Fruit fly (Drosophila melanogaster) whole organism, embryonic: Measurements from ENCODE around the gene Inx3.

ENCODE experiments used
- BEAF-32 ChIP-seq: fragments of 200-800 bp; sonication (Bioruptor generic); optimal IDR thresholded peaks from 3 replicates; lab custom pipeline; 2017; ENCODE audit warnings: missing biosample characterization, missing genetic modification characterization, mild to moderate bottlenecking, moderate library complexity, missing genetic modification reagents
- CG10959 ChIP-seq: fragments of 200-800 bp; sonication (Bioruptor generic); IDR thresholded peaks from 2 replicates; pipeline ENCODE4 v1.3.6; 2022; ENCODE audit warnings: missing biosample characterization, missing genetic modification characterization
- CG12219 ChIP-seq: fragments of 200-800 bp; sonication (Bioruptor generic); optimal IDR thresholded peaks from 3 replicates; lab custom pipeline; 2018; ENCODE audit warnings: missing biosample characterization, mild to moderate bottlenecking, missing genetic modification characterization
- CG13123 ChIP-seq: fragments of 200-800 bp; sonication (Bioruptor generic); optimal IDR thresholded peaks from 2 replicates; lab custom pipeline; 2016; ENCODE audit warnings: missing biosample characterization, missing genetic modification characterization
- CG14050 ChIP-seq: fragments of 200-800 bp; sonication (Bioruptor generic); IDR thresholded peaks from 3 replicates; pipeline ENCODE4 v1.3.6; 2022; ENCODE audit warnings: missing biosample characterization, missing genetic modification characterization
- CG15601 ChIP-seq: fragments of 200-800 bp; sonication (Bioruptor generic); optimal IDR thresholded peaks from 3 replicates; lab custom pipeline; 2019; ENCODE audit warnings: missing biosample characterization, mild to moderate bottlenecking, missing genetic modification characterization, moderate library complexity
- CG17361 ChIP-seq: fragments of 200-800 bp; sonication (Bioruptor generic); IDR thresholded peaks from 3 replicates; pipeline ENCODE4 v1.3.6; 2022; ENCODE audit warnings: missing biosample characterization, missing genetic modification characterization
- CG2678 ChIP-seq: fragments of 200-800 bp; sonication (Bioruptor generic); optimal IDR thresholded peaks from 3 replicates; lab custom pipeline; 2019; ENCODE audit warnings: missing biosample characterization, mild to moderate bottlenecking, missing genetic modification characterization, moderate library complexity
- CG31388 ChIP-seq: fragments of 200-800 bp; sonication (Bioruptor generic); optimal IDR thresholded peaks from 2 replicates; lab custom pipeline; 2016; ENCODE audit warnings: missing biosample characterization, missing genetic modification characterization
- CG34376 ChIP-seq: fragments of 200-800 bp; sonication (Bioruptor generic); optimal IDR thresholded peaks from 2 replicates; lab custom pipeline; 2018; ENCODE audit warnings: missing biosample characterization, mild to moderate bottlenecking, missing genetic modification characterization
- CG3726 ChIP-seq: fragments of 200-800 bp; sonication (Bioruptor generic); IDR thresholded peaks from 3 replicates; pipeline ENCODE4, ENCODE4 v1.3.6; 2022; ENCODE audit warnings: missing biosample characterization, missing genetic modification characterization
- CG8290 ChIP-seq, 3 experiments: fragments of 200-800 bp; sonication (Bioruptor generic); optimal IDR thresholded peaks; 2 replicates each; lab custom pipeline; 2016 to 2019; ENCODE audit warnings: missing biosample characterization in 3 of 3, missing genetic modification characterization in 3 of 3, mild to moderate bottlenecking in 2 of 3, moderate library complexity in 1 of 3
- CG9609 ChIP-seq: fragments of 200-800 bp; sonication (Bioruptor generic); optimal IDR thresholded peaks from 3 replicates; lab custom pipeline; 2016; ENCODE audit warnings: missing biosample characterization, missing genetic modification characterization
- CG9727 ChIP-seq: fragments of 200-800 bp; sonication (Bioruptor generic); optimal IDR thresholded peaks from 3 replicates; lab custom pipeline; 2017; ENCODE audit warnings: missing biosample characterization, mild to moderate bottlenecking, missing genetic modification characterization
- CG9797 ChIP-seq: fragments of 200-800 bp; sonication (Bioruptor generic); optimal IDR thresholded peaks from 3 replicates; lab custom pipeline; 2018; ENCODE audit warnings: missing biosample characterization, mild to moderate bottlenecking, missing genetic modification characterization
- D ChIP-seq, 2 experiments: fragments of 200-800 bp in 1 of 2; fragments of >200 bp in 1 of 2; sonication (Bioruptor generic) in 1 of 2; optimal IDR thresholded peaks; 2 replicates in 1 of 2; 3 replicates in 1 of 2; lab custom pipeline; 2017; ENCODE audit warnings: mild to moderate bottlenecking in 1 of 2, missing biosample characterization in 1 of 2, missing genetic modification characterization in 1 of 2, missing genetic modification reagents in 1 of 2
- D19A ChIP-seq: fragments of 200-800 bp; optimal IDR thresholded peaks from 3 replicates; lab custom pipeline; 2019; ENCODE audit warnings: missing biosample characterization, mild to moderate bottlenecking, missing genetic modification characterization, moderate library complexity
- ERR ChIP-seq: fragments of 200-800 bp; sonication (Bioruptor generic); optimal IDR thresholded peaks from 2 replicates; lab custom pipeline; 2016; ENCODE audit warnings: missing biosample characterization, missing genetic modification characterization
- GATAe ChIP-seq: fragments of 200-800 bp; sonication (Bioruptor generic); conservative IDR thresholded peaks from 2 replicates; pipeline ENCODE4 v1.3.6; 2022; ENCODE audit warnings: missing biosample characterization, missing genetic modification characterization
- Hmr ChIP-seq: fragments of 200-800 bp; sonication (Bioruptor generic); optimal IDR thresholded peaks from 3 replicates; lab custom pipeline; 2017; ENCODE audit warnings: mild to moderate bottlenecking, missing biosample characterization, missing genetic modification reagents, missing genetic modification characterization
- Hmx ChIP-seq: fragments of 200-800 bp; sonication (Bioruptor generic); optimal IDR thresholded peaks from 2 replicates; lab custom pipeline; 2016; ENCODE audit warnings: missing biosample characterization, missing genetic modification characterization
- Myb ChIP-seq: fragments of 200-800 bp; sonication (Bioruptor generic); optimal IDR thresholded peaks from 2 replicates; lab custom pipeline; 2016; ENCODE audit warnings: missing biosample characterization, missing genetic modification characterization
- Pdp1 ChIP-seq, 2 experiments: fragments of 200-800 bp; sonication (Bioruptor generic); optimal IDR thresholded peaks; 3 replicates each; lab custom pipeline; 2016; ENCODE audit warnings: missing biosample characterization in 2 of 2, missing genetic modification characterization in 2 of 2, mild to moderate bottlenecking in 1 of 2, moderate library complexity in 1 of 2
- Side ChIP-seq: fragments of 200-800 bp; sonication (Bioruptor generic); optimal IDR thresholded peaks from 2 replicates; lab custom pipeline; 2016; ENCODE audit warnings: missing biosample characterization, missing genetic modification characterization
- Xbp1 ChIP-seq: fragments of 200-800 bp; sonication (Bioruptor generic); optimal IDR thresholded peaks from 3 replicates; lab custom pipeline; 2016; ENCODE audit warnings: missing biosample characterization, mild to moderate bottlenecking, missing genetic modification characterization
- abd-A ChIP-seq: fragments of 200-800 bp; sonication (Bioruptor generic); optimal IDR thresholded peaks from 3 replicates; lab custom pipeline; 2019; ENCODE audit warnings: missing biosample characterization, mild to moderate bottlenecking, missing genetic modification characterization, moderate library complexity
- ap ChIP-seq: fragments of 200-800 bp; sonication (Bioruptor generic); IDR thresholded peaks from 2 replicates; pipeline ENCODE4 v1.3.6; 2022; ENCODE audit warnings: missing biosample characterization, missing genetic modification characterization
- ash1 ChIP-seq: fragments of 200-800 bp; sonication (Bioruptor generic); optimal IDR thresholded peaks from 2 replicates; lab custom pipeline; 2018; ENCODE audit warnings: missing biosample characterization, mild to moderate bottlenecking, missing genetic modification characterization
- cg ChIP-seq: fragments of 200-800 bp; sonication (Bioruptor generic); optimal IDR thresholded peaks from 3 replicates; lab custom pipeline; 2019; ENCODE audit warnings: missing biosample characterization, mild to moderate bottlenecking, missing genetic modification characterization, moderate library complexity
- chinmo ChIP-seq: fragments of 200-800 bp; sonication (Bioruptor generic); IDR thresholded peaks from 4 replicates; pipeline ENCODE4 v1.3.6; 2022; ENCODE audit warnings: missing biosample characterization, missing genetic modification characterization; ENCODE audit not compliant: partially characterized antibody
- crol ChIP-seq: fragments of 200-800 bp; sonication (Bioruptor generic); IDR thresholded peaks from 2 replicates; pipeline ENCODE4 v1.3.6; 2022; ENCODE audit warnings: missing biosample characterization, missing genetic modification characterization
- crp ChIP-seq, 2 experiments: fragments of 200-800 bp; sonication (Bioruptor generic); optimal IDR thresholded peaks; 2 replicates in 1 of 2; 3 replicates in 1 of 2; lab custom pipeline; 2017; ENCODE audit warnings: missing biosample characterization in 2 of 2, missing genetic modification characterization in 2 of 2, mild to moderate bottlenecking in 1 of 2, moderate library complexity in 1 of 2
- fd3F ChIP-seq: fragments of 200-800 bp; sonication (Bioruptor generic); optimal IDR thresholded peaks from 2 replicates; lab custom pipeline; 2018; ENCODE audit warnings: missing biosample characterization, mild to moderate bottlenecking, missing genetic modification characterization, moderate library complexity
- hb ChIP-seq: fragments of 200-800 bp; sonication (Bioruptor generic); IDR thresholded peaks from 3 replicates; pipeline ENCODE4 v1.3.6; 2022; ENCODE audit warnings: missing biosample characterization, missing genetic modification characterization; ENCODE audit not compliant: partially characterized antibody
- insv ChIP-seq, 2 experiments: fragments of 200-800 bp; sonication (Bioruptor generic); optimal IDR thresholded peaks; 3 replicates each; lab custom pipeline; 2016 to 2018; ENCODE audit warnings: missing biosample characterization in 2 of 2, missing genetic modification characterization in 2 of 2
- kay ChIP-seq: fragments of 200-800 bp; sonication (Bioruptor generic); optimal IDR thresholded peaks from 2 replicates; lab custom pipeline; 2016; ENCODE audit warnings: missing biosample characterization, missing genetic modification characterization
- knrl ChIP-seq: fragments of 200-800 bp; sonication (Bioruptor generic); IDR thresholded peaks from 3 replicates; pipeline ENCODE4 v1.3.6; 2022; ENCODE audit warnings: missing biosample characterization, missing genetic modification characterization; ENCODE audit not compliant: partially characterized antibody
- mam ChIP-seq: fragments of 200-800 bp; sonication (Bioruptor generic); optimal IDR thresholded peaks from 3 replicates; lab custom pipeline; 2016; ENCODE audit warnings: missing biosample characterization, missing genetic modification characterization
- nom ChIP-seq: fragments of 200-800 bp; sonication (Bioruptor generic); optimal IDR thresholded peaks from 2 replicates; lab custom pipeline; 2017; ENCODE audit warnings: missing biosample characterization, missing genetic modification characterization, mild to moderate bottlenecking, moderate library complexity, missing genetic modification reagents
- odd ChIP-seq: fragments of 200-800 bp; sonication (Bioruptor generic); optimal IDR thresholded peaks from 2 replicates; lab custom pipeline; 2017; ENCODE audit warnings: missing biosample characterization, mild to moderate bottlenecking, missing genetic modification characterization
- pfk ChIP-seq: fragments of 200-800 bp; sonication (Bioruptor generic); optimal IDR thresholded peaks from 2 replicates; lab custom pipeline; 2018; ENCODE audit warnings: missing biosample characterization, mild to moderate bottlenecking, missing genetic modification characterization, moderate library complexity
- phol ChIP-seq: fragments of 200-800 bp; sonication (Bioruptor generic); optimal IDR thresholded peaks from 3 replicates; lab custom pipeline; 2018; ENCODE audit warnings: missing biosample characterization, mild to moderate bottlenecking, missing genetic modification characterization, moderate library complexity
- sens ChIP-seq: fragments of 200-800 bp; sonication (Bioruptor generic); peaks from one replicate; lab custom pipeline; 2016; ENCODE audit warnings: missing biosample characterization, missing genetic modification characterization
- sens-2 ChIP-seq: fragments of 200-800 bp; sonication (Bioruptor generic); IDR thresholded peaks from 2 replicates; pipeline ENCODE4 v1.3.6; 2022; ENCODE audit warnings: missing biosample characterization, missing genetic modification characterization
- slp2 ChIP-seq: fragments of 200-800 bp; sonication (Bioruptor generic); optimal IDR thresholded peaks from 2 replicates; lab custom pipeline; 2016; ENCODE audit warnings: missing biosample characterization, missing genetic modification characterization
- stwl ChIP-seq: fragments of 200-800 bp; sonication (Bioruptor generic); optimal IDR thresholded peaks from 3 replicates; lab custom pipeline; 2018; ENCODE audit warnings: missing biosample characterization, mild to moderate bottlenecking, missing genetic modification characterization, moderate library complexity
- tll ChIP-seq, 2 experiments: fragments of 200-800 bp in 1 of 2; fragments of >200 bp in 1 of 2; sonication (Bioruptor generic) in 1 of 2; optimal IDR thresholded peaks; 2 replicates each; lab custom pipeline; 2017 to 2019; ENCODE audit warnings: missing biosample characterization in 2 of 2, missing genetic modification characterization in 2 of 2, mild to moderate bottlenecking in 1 of 2, moderate library complexity in 1 of 2
- vfl ChIP-seq: fragments of 200-800 bp; sonication (Bioruptor generic); optimal IDR thresholded peaks from 2 replicates; lab custom pipeline; 2016; ENCODE audit warnings: missing biosample characterization, missing genetic modification characterization
- zf30C ChIP-seq: fragments of 200-800 bp; sonication (Bioruptor generic); optimal IDR thresholded peaks from 3 replicates; lab custom pipeline; 2018; ENCODE audit warnings: missing biosample characterization, mild to moderate bottlenecking, missing genetic modification characterization

The Inx3 gene

DNA sequence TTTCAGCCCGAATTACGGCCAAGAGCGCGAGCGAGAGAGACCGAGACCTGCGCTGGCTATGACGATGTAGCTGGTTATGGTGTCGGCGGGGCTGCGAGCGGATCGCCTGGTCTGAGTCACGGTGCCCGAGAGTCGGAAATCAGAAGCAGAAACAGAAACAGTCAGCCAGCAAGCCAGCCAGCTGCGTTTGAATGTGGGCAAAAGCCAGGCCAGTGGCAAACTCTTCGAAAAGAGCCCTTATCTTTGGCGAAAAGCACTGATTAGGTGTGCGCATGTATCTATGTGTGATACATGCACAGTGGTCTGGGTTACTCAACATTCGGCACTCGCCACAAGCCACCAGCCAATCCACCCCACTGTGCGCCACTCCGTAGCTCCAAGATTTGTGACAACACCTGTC, 28.1 kb downstream of the Inx3 start (continued):
- TF ChIP-seq insv (GFP tag; optimal IDR thresholded peaks at IDR 0.05; lab: Kevin White, UChicago) (no peak), abd-A (tag; lab: Kevin White, UChicago) (no peak), Hmx (GFP tag; lab: Kevin White, UChicago) (no peak), CG15601 (tag; lab: Kevin White, UChicago) (no peak), sens (no peak), pfk (GFP tag; lab: Kevin White, UChicago) (no peak), nom (GFP tag; lab: Kevin White, UChicago) (no peak), stwl (tag; lab: Kevin White, UChicago) (no peak), slp2 (no peak), CG2678 (tag; lab: Kevin White, UChicago) (no peak), Pdp1 (GFP tag; optimal IDR thresholded peaks at IDR 0.05; lab: Kevin White, UChicago) (peak in 1 of 2 experiments; percentile 46), knrl (no peak), tll (GFP tag; optimal IDR thresholded peaks at IDR 0.05; lab: Kevin White, UChicago) (no peak), CG3726 (no peak), Xbp1 (GFP tag; lab: Kevin White, UChicago) (no peak), D19A (tag; lab: Kevin White, UChicago) (no peak), kay (GFP tag; lab: Kevin White, UChicago) (peak; percentile 71), CG12219 (GFP tag; lab: Kevin White, UChicago) (no peak), Hmr (no peak), BEAF-32 (GFP tag; lab: Kevin White, UChicago) (no peak), crp (GFP tag; optimal IDR thresholded peaks at IDR 0.05; lab: Kevin White, UChicago) (no peak), sens-2 (GFP tag; lab: Robert Waterston, UW) (peak; percentile 40; the same call in 1 of the 2 replicates), vfl (GFP tag; lab: Kevin White, UChicago) (no peak), GATAe (GFP tag; lab: Robert Waterston, UW) (peak; percentile 74), CG9797 (GFP tag; lab: Kevin White, UChicago) (no peak), D (optimal IDR thresholded peaks at IDR 0.05; lab: Kevin White, UChicago) (no peak), D (GFP tag; optimal IDR thresholded peaks at IDR 0.05; lab: Kevin White, UChicago) (no peak), hb (GFP tag; lab: Robert Waterston, UW) (no peak), CG14050 (GFP tag; lab: Robert Waterston, UW) (no peak), phol (tag; lab: Kevin White, UChicago) (no peak), Side (GFP tag; lab: Kevin White, UChicago) (no peak), cg (peak; percentile 19), Myb (GFP tag; lab: Kevin White, UChicago) (no peak), chinmo (GFP tag; lab: Robert Waterston, UW) (0 out of 4 replicates have a peak, but pooled peaks have one; percentile 53), CG9727 (GFP tag; lab: Kevin White, UChicago) (no peak), odd (GFP tag; lab: Kevin White, UChicago) (no peak), CG17361 (GFP tag; lab: Robert Waterston, UW) (no peak), ash1 (GFP tag; lab: Kevin White, UChicago) (no peak), CG34376 (GFP tag; lab: Kevin White, UChicago) (peak; percentile 85), crol (GFP tag; lab: Robert Waterston, UW) (peak; percentile 11; the same call in 1 of the 2 replicates), fd3F (GFP tag; lab: Kevin White, UChicago) (no peak), CG8290 (GFP tag; optimal IDR thresholded peaks at IDR 0.05; lab: Kevin White, UChicago) (no peak), CG8290 (tag; optimal IDR thresholded peaks at IDR 0.05; lab: Kevin White, UChicago) (peak in 1 of 2 experiments; percentile 49), zf30C (no peak), ERR (GFP tag; lab: Kevin White, UChicago) (no peak), ap (GFP tag; lab: Robert Waterston, UW) (no peak), CG9609 (GFP tag; lab: Kevin White, UChicago) (no peak), CG13123 (GFP tag; lab: Kevin White, UChicago) (no peak), CG10959 (GFP tag; lab: Robert Waterston, UW) (no peak), CG31388 (GFP tag; lab: Kevin White, UChicago) (no peak), mam (peak; percentile 4)
